Worm (Caenorhabditis elegans) whole organism, early embryonic: ENCODE data around the gene zip-12.

Source experiments
- B0310.2 ChIP-seq: sonication (generic microtip); optimal IDR thresholded peaks from 2 replicates; lab custom pipeline; 2016; ENCODE audit warnings: mild to moderate bottlenecking, missing genetic modification characterization, missing compliant biosample characterization
- F13C5.2 ChIP-seq: sonication (generic microtip); optimal IDR thresholded peaks from 2 replicates; lab custom pipeline; 2017; ENCODE audit warnings: mild to moderate bottlenecking, missing genetic modification characterization, inconsistent platforms, missing compliant biosample characterization
- aly-1 ChIP-seq: sonication (generic microtip); optimal IDR thresholded peaks from 2 replicates; lab custom pipeline; 2016; ENCODE audit warnings: missing genetic modification characterization, missing compliant biosample characterization
- ama-1 ChIP-seq: fragments of 150-350 bp; optimal IDR thresholded peaks from 2 replicates; lab custom pipeline; 2014
- ceh-13 ChIP-seq: fragments of 200-800 bp; sonication (Bioruptor generic); optimal IDR thresholded peaks from 2 replicates; lab custom pipeline; 2018; ENCODE audit warnings: mild to moderate bottlenecking, missing genetic modification characterization, missing compliant biosample characterization
- ceh-36 ChIP-seq: sonication (generic microtip); optimal IDR thresholded peaks from 2 replicates; lab custom pipeline; 2016; ENCODE audit warnings: missing genetic modification characterization, inconsistent platforms, missing compliant biosample characterization
- ets-7 ChIP-seq: sonication (generic microtip); optimal IDR thresholded peaks from 2 replicates; lab custom pipeline; 2016; ENCODE audit warnings: missing genotype, missing genetic modification characterization, missing compliant biosample characterization
- flt-1 ChIP-seq: fragments of 200-800 bp; sonication (Bioruptor generic); IDR thresholded peaks from 2 replicates; pipeline ENCODE4 v1.3.6; 2022; ENCODE audit warnings: missing genetic modification characterization, missing compliant biosample characterization
- hmbx-1 ChIP-seq: sonication (generic microtip); optimal IDR thresholded peaks from 2 replicates; lab custom pipeline; 2016; ENCODE audit warnings: mild to moderate bottlenecking, missing genetic modification characterization, missing compliant biosample characterization
- hmg-4 ChIP-seq: fragments of 200-800 bp; sonication (Bioruptor generic); optimal IDR thresholded peaks from 2 replicates; lab custom pipeline; 2018; ENCODE audit warnings: mild to moderate bottlenecking, missing genetic modification characterization, missing compliant biosample characterization
- hnd-1 ChIP-seq: sonication (generic microtip); optimal IDR thresholded peaks from 2 replicates; lab custom pipeline; 2016; ENCODE audit warnings: missing genetic modification characterization, missing compliant biosample characterization
- pes-1 ChIP-seq: fragments of 200-800 bp; sonication (Bioruptor generic); IDR thresholded peaks from 2 replicates; pipeline ENCODE4 v1.3.6; 2022; ENCODE audit warnings: missing genetic modification reagents, missing genetic modification characterization, missing compliant biosample characterization
- scrt-1 ChIP-seq: fragments of 200-800 bp; sonication (Bioruptor generic); IDR thresholded peaks from 2 replicates; pipeline ENCODE4 v1.3.6; 2022; ENCODE audit warnings: missing genetic modification characterization, missing compliant biosample characterization
- sea-1 ChIP-seq: fragments of 200-800 bp; sonication (Bioruptor generic); conservative IDR thresholded peaks from 2 replicates; pipeline ENCODE4 v1.3.6; 2022; ENCODE audit warnings: missing genetic modification characterization, missing compliant biosample characterization
- tbx-11 ChIP-seq: fragments of 200-800 bp; sonication (Bioruptor generic); IDR thresholded peaks from 2 replicates; pipeline ENCODE4 v1.3.6; 2022; ENCODE audit warnings: missing genetic modification characterization, missing compliant biosample characterization
- tbx-37 ChIP-seq: fragments of 200-800 bp; sonication (Bioruptor generic); conservative IDR thresholded peaks from 2 replicates; pipeline ENCODE4 v1.3.6; 2022; ENCODE audit warnings: missing genetic modification reagents, missing genetic modification characterization, missing compliant biosample characterization
- tra-4 ChIP-seq: sonication (generic microtip); optimal IDR thresholded peaks from 2 replicates; lab custom pipeline; 2017; ENCODE audit warnings: missing genetic modification characterization, missing compliant biosample characterization

Gene zip-12

DNA sequence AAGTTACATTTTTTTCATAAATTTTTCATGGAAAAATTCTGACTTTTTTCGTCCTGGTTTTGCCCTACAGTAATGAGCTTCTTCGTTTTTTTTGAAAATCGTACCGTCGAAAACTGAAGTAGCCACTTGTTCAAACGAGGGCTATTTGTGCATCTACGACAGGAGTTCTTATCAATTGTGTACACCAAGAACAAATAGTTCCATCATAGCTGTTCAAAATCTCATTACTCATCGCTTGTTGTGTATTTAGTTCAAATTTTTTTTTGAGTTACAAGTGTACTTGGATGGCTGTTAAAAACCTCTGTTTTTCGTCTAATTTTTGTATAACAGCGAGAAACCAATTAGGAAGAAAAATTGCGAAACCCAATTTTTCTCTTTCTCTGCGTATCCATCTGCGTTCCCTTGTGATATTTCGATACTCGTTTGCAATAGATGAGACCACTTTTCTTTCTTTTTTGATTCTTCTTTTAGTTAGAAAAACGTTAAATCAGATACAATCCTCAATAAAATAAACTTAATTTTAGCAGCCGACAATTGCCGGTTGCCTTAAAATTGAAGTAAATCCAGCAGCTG is 22.8 kb upstream of the zip-12 start:
- TF ChIP-seq B0310.2: no peak
- no peak for TF ChIP-seq tbx-37 (GFP tag; lab: Robert Waterston, UW)
- TF ChIP-seq flt-1 (GFP tag; lab: Robert Waterston, UW): no peak
- no peak for TF ChIP-seq ceh-13 (GFP tag; lab: Kevin White, UChicago)
- no peak for TF ChIP-seq tbx-11 (GFP tag; lab: Robert Waterston, UW)
- TF ChIP-seq hmbx-1: no peak
- TF ChIP-seq ceh-36 (tag; lab: Kevin White, UChicago): no peak
- no peak for TF ChIP-seq scrt-1
- no peak for TF ChIP-seq ets-7 (tag; lab: Kevin White, UChicago)
- no peak for TF ChIP-seq F13C5.2
- TF ChIP-seq ama-1 (lab: Kevin White, UChicago): no peak
- no peak for TF ChIP-seq tra-4 (tag; lab: Kevin White, UChicago)
- TF ChIP-seq aly-1 (tag; lab: Kevin White, UChicago): no peak
- TF ChIP-seq pes-1 (GFP tag; lab: Robert Waterston, UW): no peak
- TF ChIP-seq hmg-4 (GFP tag; lab: Kevin White, UChicago): no peak
- TF ChIP-seq hnd-1: no peak
- no peak for TF ChIP-seq sea-1

DNA sequence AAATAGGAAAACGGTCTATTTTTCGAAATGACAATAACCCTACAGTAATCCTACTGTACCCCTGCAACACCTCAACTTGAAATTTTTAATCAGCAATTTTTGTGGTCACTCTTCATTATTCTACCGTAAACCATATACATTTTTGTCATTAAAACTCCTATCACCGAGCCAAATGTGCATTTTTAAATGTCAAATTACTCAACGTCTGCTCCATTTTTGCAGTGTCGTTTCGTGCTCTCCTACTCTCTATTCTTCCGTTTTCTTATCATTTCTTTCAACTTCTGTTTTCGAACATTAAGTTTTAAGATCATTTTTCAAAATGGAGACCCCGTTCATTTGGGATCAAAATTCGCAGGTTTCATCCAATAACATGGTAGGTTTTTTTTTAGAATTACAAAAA is 20.2 kb upstream of the zip-12 start, which contains the start of gene pqn-92:
TSS of gene pqn-92 (plus strand) at position 307 of the 400 bp plus-strand sequence.
- TF ChIP-seq aly-1 (tag; lab: Kevin White, UChicago): no peak

- TF ChIP-seq hnd-1 (no peak), ceh-13 (GFP tag; lab: Kevin White, UChicago) (no peak)
Observed at ce11 chrIII:12312886-12313285, 14.8 kb upstream of the zip-12 start, which contains the start of gene Y75B8A.39. Gene Y75B8A.39, plus strand, starts transcription at chrIII:12313186.

ce11 chrIII:12315179-12315578 is 12.5 kb upstream of the zip-12 start, which contains the start of gene Y75B8A.37:
Gene Y75B8A.37, plus strand, starts transcription at chrIII:12315479.
- TF ChIP-seq tbx-11 (GFP tag; lab: Robert Waterston, UW): no peak
- TF ChIP-seq ama-1 (lab: Kevin White, UChicago): no peak
- TF ChIP-seq hnd-1: no peak
- no peak for TF ChIP-seq ceh-13 (GFP tag; lab: Kevin White, UChicago)
- no peak for TF ChIP-seq pes-1 (GFP tag; lab: Robert Waterston, UW)
- no peak for TF ChIP-seq tra-4 (tag; lab: Kevin White, UChicago)
- TF ChIP-seq aly-1 (tag; lab: Kevin White, UChicago): no peak
- TF ChIP-seq sea-1: no peak
- no peak for TF ChIP-seq ets-7 (tag; lab: Kevin White, UChicago)
- TF ChIP-seq hmg-4 (GFP tag; lab: Kevin White, UChicago): no peak
- TF ChIP-seq ceh-36 (tag; lab: Kevin White, UChicago): no peak
- no peak for TF ChIP-seq B0310.2

DNA sequence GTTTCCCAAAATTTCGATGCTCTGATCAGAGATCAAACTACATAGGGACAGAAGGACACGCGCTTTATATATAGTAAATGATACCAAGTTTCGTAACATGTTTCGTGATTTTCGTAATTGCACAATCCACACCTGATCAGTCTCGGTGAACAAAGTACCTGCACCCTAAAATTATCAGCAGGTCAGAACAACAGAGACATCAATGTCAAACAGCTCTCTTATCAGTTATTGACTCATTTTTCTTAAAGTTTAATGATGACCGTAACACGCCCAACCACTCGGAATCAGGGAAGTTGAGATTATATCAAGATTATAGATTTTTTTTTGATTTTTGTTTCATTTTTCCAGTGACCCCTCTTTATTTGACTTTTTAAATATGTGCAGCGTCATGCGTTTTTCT is 10.2 kb upstream of the zip-12 start:
- no peak for TF ChIP-seq aly-1 (tag; lab: Kevin White, UChicago)
- no peak for TF ChIP-seq ceh-36 (tag; lab: Kevin White, UChicago)
- TF ChIP-seq ama-1 (lab: Kevin White, UChicago): no peak

DNA sequence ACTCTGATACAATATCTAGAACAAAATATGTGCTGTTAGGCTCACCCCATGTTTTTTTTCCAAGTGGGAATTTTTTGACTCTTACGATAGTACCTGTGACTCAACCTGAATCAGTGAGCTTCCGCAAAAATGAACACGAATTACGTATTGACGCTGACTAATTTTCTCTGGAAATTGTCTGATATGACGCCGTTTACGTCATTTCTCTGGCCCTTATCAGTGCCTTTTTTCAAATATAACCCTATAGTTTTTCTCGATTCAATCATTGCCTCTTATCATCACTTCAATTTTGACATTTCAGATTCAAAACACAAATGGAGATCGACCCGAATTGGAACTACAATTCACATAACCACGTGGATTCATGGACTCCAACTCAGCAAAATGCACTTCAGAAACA is 8.9 kb upstream of the zip-12 start, which contains the start of gene Y75B8A.28:
TSS of gene Y75B8A.28 (plus strand) at position 296 of the 400 bp plus-strand sequence.
- no peak for TF ChIP-seq sea-1
- TF ChIP-seq aly-1 (tag; lab: Kevin White, UChicago): no peak
- no peak for TF ChIP-seq F13C5.2
- no peak for TF ChIP-seq ceh-36 (tag; lab: Kevin White, UChicago)
- no peak for TF ChIP-seq tra-4 (tag; lab: Kevin White, UChicago)

DNA sequence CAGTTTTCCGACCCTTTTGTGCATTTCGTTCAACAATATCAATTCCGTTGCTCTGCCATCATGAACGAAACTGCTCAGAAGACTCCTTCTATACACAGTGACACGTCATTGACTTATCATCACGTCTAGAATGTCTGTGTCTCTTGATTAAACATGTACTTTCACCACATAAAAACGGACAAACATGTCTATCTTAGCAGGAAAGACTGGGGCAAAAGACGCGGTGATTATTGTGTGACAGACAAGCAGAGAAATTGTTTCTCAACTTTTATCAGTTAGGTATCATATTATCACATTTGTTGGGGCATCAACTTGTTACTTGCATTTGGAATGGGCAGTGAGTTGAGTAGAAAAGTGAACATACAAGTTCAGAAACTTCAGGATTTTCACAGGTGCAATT is 2.4 kb upstream of the zip-12 start:
- no peak for TF ChIP-seq aly-1 (tag; lab: Kevin White, UChicago)
- TF ChIP-seq pes-1 (GFP tag; lab: Robert Waterston, UW): no peak
- TF ChIP-seq flt-1 (GFP tag; lab: Robert Waterston, UW): no peak
- no peak for TF ChIP-seq tra-4 (tag; lab: Kevin White, UChicago)
- no peak for TF ChIP-seq F13C5.2

DNA sequence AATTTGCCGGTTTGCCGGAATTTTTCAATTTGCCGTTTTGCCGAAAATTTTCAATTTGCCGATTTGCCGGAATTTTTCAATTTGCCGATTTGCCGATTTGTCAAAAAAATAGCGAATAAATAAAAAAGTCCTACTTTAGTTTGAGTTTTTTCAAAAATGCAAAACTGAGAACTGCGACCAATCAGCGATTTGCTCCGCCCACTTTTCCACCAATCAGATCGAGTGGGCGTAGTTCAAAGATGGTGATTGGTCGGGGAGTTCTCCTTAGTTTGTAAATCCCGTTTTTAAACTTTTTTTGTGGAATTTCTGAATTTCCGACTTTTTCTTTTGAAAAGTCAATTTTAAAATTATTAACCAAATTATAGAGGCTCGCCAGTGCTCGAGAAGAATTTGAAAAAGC is 3.6 kb downstream of the zip-12 start:
- TF ChIP-seq tra-4 (tag; lab: Kevin White, UChicago): no peak
- no peak for TF ChIP-seq ceh-36 (tag; lab: Kevin White, UChicago)
- TF ChIP-seq flt-1 (GFP tag; lab: Robert Waterston, UW): no peak
- no peak for TF ChIP-seq B0310.2
- no peak for TF ChIP-seq ceh-13 (GFP tag; lab: Kevin White, UChicago)
- TF ChIP-seq hmg-4 (GFP tag; lab: Kevin White, UChicago): no peak
- no peak for TF ChIP-seq tbx-37 (GFP tag; lab: Robert Waterston, UW)
- TF ChIP-seq F13C5.2: no peak

DNA sequence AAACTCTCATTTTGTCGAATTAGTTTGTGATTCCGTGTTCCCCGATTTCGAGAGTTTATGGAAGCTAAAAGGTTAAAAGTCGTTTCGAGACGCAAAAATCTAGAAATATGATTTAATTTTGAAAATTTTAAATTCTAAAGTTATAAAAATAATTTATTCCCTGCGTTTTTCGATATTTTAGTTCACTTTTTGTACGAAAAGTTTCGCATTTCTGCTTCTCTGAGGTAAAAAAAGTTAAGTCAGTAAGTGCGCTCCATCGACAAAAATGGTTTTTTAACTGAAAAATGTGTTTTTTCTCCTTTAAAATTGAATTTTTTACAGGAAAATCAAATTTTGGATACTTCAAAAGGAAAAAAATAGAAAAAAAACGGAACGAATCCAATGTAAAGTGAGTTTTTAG is 5.7 kb downstream of the zip-12 start, which contains the start of gene zip-1:
TSS of gene zip-1 (plus strand) at position 301 of the 400 bp plus-strand sequence.
- TF ChIP-seq tbx-37 (GFP tag; lab: Robert Waterston, UW) (no peak), flt-1 (GFP tag; lab: Robert Waterston, UW) (no peak), ets-7 (tag; lab: Kevin White, UChicago) (no peak), hnd-1 (no peak), scrt-1 (no peak)
